Fruit fly (Drosophila melanogaster): Measurements from ENCODE around the gene CG2955.

Gene CG2955

dm6 chr2L:4123050-4123449 lies 26.0 kb upstream of the CG2955 start:
- TF ChIP-seq Mnt (GFP tag; optimal IDR thresholded peaks at IDR 0.05): no peak
- no peak for TF ChIP-seq CG11617 (GFP tag; optimal IDR thresholded peaks at IDR 0.05)
- TF ChIP-seq kay (GFP tag; ENCODE audit: borderline replicate concordance): no peak
- no peak for TF ChIP-seq toe (GFP tag; optimal IDR thresholded peaks at IDR 0.05)

dm6 chr2L:4124629-4125350 lies 24.3 kb upstream of the CG2955 start:
- TF ChIP-seq Clk (GFP tag; optimal IDR thresholded peaks at IDR 0.05): no peak
- TF ChIP-seq CG5204 (GFP tag; optimal IDR thresholded peaks at IDR 0.05): no peak

DNA sequence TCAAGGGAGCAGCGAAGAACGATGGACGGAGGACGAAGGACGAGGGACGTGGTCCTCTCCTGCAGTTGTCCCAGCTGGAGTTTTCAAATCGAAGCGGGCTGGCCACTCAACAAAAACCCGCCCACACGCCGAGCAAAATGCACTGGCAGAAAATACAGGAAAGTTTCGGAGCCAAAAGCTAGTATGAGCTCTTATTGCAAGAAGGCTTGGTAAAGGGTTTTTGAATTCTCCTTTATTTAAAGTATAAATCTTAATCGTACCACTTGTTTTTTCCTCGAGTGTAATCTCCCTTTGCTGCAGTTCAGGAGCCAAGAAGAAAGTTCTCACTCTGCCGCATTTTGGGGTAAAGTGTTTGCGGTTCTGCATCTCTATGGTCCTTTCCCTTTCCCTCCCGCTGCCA lies 20.2 kb upstream of the CG2955 start:
- TF ChIP-seq Mnt (GFP tag; optimal IDR thresholded peaks at IDR 0.05) (no peak), CG7045 (GFP tag; optimal IDR thresholded peaks at IDR 0.05) (no peak), CG5204 (GFP tag; optimal IDR thresholded peaks at IDR 0.05) (no peak), kay (GFP tag; ENCODE audit: borderline replicate concordance) (no peak), CG12768 (GFP tag; optimal IDR thresholded peaks at IDR 0.05) (no peak), toe (GFP tag; optimal IDR thresholded peaks at IDR 0.05) (no peak), Crg-1 (GFP tag; optimal IDR thresholded peaks at IDR 0.05) (no peak), CG7101 (tag; optimal IDR thresholded peaks at IDR 0.05) (no peak), Clk (GFP tag; optimal IDR thresholded peaks at IDR 0.05) (no peak), bab1 (GFP tag; optimal IDR thresholded peaks at IDR 0.05) (no peak)

DNA sequence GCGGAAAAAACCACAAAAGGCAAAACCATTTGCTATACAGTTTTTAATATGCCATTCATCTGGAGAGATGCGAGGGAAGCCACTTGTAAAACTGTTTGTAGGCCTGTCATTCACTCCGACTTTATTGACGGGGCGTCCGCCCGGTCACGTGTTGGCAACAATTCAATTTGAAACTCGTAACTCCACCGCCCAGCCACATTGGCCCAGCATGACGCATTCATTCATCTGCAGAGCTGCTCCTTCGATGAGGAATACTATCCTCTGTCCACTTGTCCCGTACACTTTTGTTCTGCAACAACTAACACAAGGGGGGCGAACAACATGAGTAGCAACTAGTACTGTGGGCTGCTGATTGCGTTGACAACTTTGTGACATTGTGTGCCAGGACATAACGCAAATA lies 16.8 kb upstream of the CG2955 start:
- TF ChIP-seq Crg-1 (GFP tag; optimal IDR thresholded peaks at IDR 0.05) (no peak), cnc (optimal IDR thresholded peaks at IDR 0.05) (no peak), tj (GFP tag; optimal IDR thresholded peaks at IDR 0.05) (no peak), CG33017 (tag; optimal IDR thresholded peaks at IDR 0.05) (no peak), Hr96 (GFP tag; optimal IDR thresholded peaks at IDR 0.05) (no peak), bab1 (GFP tag; optimal IDR thresholded peaks at IDR 0.05) (no peak), CG7045 (GFP tag; optimal IDR thresholded peaks at IDR 0.05) (no peak), toe (GFP tag; optimal IDR thresholded peaks at IDR 0.05) (no peak), kay (GFP tag; ENCODE audit: borderline replicate concordance) (no peak), CG1620 (GFP tag; optimal IDR thresholded peaks at IDR 0.05) (no peak), cic (GFP tag; optimal IDR thresholded peaks at IDR 0.05) (no peak), ovo (GFP tag; optimal IDR thresholded peaks at IDR 0.05) (no peak), pad (GFP tag; optimal IDR thresholded peaks at IDR 0.05) (no peak), CG7101 (tag; optimal IDR thresholded peaks at IDR 0.05) (no peak), CG12768 (GFP tag; optimal IDR thresholded peaks at IDR 0.05) (no peak), Mnt (GFP tag; optimal IDR thresholded peaks at IDR 0.05) (no peak)

- no peak for TF ChIP-seq CG11617 (GFP tag; optimal IDR thresholded peaks at IDR 0.05)
- no peak for TF ChIP-seq Hr96 (GFP tag; optimal IDR thresholded peaks at IDR 0.05)
- TF ChIP-seq cnc (optimal IDR thresholded peaks at IDR 0.05): no peak
- no peak for TF ChIP-seq toe (GFP tag; optimal IDR thresholded peaks at IDR 0.05)
- no peak for TF ChIP-seq Mnt (GFP tag; optimal IDR thresholded peaks at IDR 0.05)
- TF ChIP-seq ovo (GFP tag; optimal IDR thresholded peaks at IDR 0.05): no peak
- no peak for TF ChIP-seq tj (GFP tag; optimal IDR thresholded peaks at IDR 0.05)
- TF ChIP-seq CG33017 (tag; optimal IDR thresholded peaks at IDR 0.05): no peak
- TF ChIP-seq CG14711 (tag; optimal IDR thresholded peaks at IDR 0.05): no peak
Observed at dm6 chr2L:4133078-4133477, 16.0 kb upstream of the CG2955 start.

DNA sequence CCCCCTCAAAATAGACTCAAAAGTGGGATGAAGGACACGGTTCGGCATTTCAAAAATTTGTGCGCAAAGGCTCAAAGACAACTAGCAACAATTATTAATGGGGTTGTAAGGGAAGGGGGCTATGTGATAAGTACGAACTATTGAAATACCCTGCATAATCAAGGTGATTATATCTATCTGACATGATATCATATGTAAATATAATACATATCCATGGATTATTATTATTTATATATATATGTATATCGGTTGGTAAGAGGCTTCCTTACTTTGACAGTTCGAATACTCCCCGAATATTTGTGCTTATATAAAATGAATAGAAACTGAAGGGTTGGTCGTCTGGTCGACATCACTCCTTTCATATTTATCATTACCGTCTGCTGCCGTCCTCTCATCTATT lies 15.1 kb upstream of the CG2955 start:
- TF ChIP-seq Crg-1 (GFP tag; optimal IDR thresholded peaks at IDR 0.05) (no peak), CG11617 (GFP tag; optimal IDR thresholded peaks at IDR 0.05) (no peak), ovo (GFP tag; optimal IDR thresholded peaks at IDR 0.05) (no peak), Clk (GFP tag; optimal IDR thresholded peaks at IDR 0.05) (no peak), toe (GFP tag; optimal IDR thresholded peaks at IDR 0.05) (no peak), cnc (optimal IDR thresholded peaks at IDR 0.05) (no peak), Hr96 (GFP tag; optimal IDR thresholded peaks at IDR 0.05) (no peak), CG5204 (GFP tag; optimal IDR thresholded peaks at IDR 0.05) (no peak), CG12768 (GFP tag; optimal IDR thresholded peaks at IDR 0.05) (no peak), kay (GFP tag; ENCODE audit: borderline replicate concordance) (no peak)

DNA sequence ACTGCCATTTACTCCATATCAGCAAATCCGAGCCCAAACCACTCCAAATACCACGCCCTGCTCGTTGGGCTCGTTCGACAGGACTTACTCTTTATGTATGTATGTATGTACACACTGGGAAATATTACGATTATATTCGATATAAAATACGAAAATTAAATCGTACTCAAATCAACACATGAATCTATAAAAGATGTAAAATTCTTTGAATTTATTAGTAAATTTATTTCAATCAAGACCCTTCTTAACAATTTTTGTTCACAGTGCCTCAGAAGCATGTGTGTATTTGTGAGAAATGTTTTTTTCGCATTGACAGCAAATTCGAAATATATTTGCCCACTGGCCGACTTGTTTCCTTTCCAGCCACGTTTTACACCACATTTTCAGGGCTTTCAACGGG lies 2.8 kb upstream of the CG2955 start:
- TF ChIP-seq CG12768 (GFP tag; optimal IDR thresholded peaks at IDR 0.05) (no peak), cnc (optimal IDR thresholded peaks at IDR 0.05) (no peak), tj (GFP tag; optimal IDR thresholded peaks at IDR 0.05) (no peak), Clk (GFP tag; optimal IDR thresholded peaks at IDR 0.05) (no peak), CG5204 (GFP tag; optimal IDR thresholded peaks at IDR 0.05) (no peak), ovo (GFP tag; optimal IDR thresholded peaks at IDR 0.05) (no peak), kay (GFP tag; ENCODE audit: borderline replicate concordance) (no peak), CG14711 (tag; optimal IDR thresholded peaks at IDR 0.05) (no peak), CG11617 (GFP tag; optimal IDR thresholded peaks at IDR 0.05) (no peak), Mnt (GFP tag; optimal IDR thresholded peaks at IDR 0.05) (no peak), CG7101 (tag; optimal IDR thresholded peaks at IDR 0.05) (no peak), Hr96 (GFP tag; optimal IDR thresholded peaks at IDR 0.05) (no peak)
